Worm (Caenorhabditis elegans) whole organism, dauer: ENCODE results near the gene sun-1.

ENCODE experiments used
- unc-62 ChIP-seq: sonication (generic microtip); optimal IDR thresholded peaks from 2 replicates; lab custom pipeline; 2017; ENCODE audit warnings: missing biosample characterization, missing genetic modification reagents, missing genetic modification characterization

The sun-1 gene

DNA sequence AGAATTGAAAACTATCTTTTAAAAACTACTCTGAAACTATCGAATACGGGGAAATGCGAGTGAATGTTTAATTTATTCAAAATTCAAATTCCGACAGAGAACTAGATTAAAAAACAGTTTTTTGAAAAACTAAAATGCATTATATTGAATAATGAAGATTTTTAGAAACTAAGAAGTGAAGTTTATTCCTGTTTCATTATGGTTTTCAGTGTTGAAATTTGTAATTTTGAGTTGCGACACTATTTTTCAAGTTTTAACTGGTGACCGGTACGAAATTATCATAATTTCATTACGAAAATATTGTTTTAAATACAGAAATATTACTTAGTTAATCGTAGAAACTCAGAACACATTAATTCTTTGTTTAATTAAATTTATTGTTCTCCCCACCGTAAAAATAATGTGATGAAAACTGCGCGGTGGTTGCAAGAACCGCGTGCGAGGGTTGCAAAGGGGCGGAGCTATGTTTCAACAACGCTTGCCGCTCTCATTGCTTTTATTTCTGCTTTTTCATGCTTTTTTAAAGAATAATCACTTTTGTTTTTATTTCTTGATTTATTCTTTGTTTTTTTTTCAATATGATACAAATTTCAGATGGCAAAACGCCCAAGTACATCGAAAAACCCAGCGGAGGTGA, 17.1 kb downstream of the sun-1 start, which contains the start of gene him-17:
him-17 (plus strand) TSS at position 595 of the 637 bp plus-strand sequence.
- TF ChIP-seq unc-62 = no peak

DNA sequence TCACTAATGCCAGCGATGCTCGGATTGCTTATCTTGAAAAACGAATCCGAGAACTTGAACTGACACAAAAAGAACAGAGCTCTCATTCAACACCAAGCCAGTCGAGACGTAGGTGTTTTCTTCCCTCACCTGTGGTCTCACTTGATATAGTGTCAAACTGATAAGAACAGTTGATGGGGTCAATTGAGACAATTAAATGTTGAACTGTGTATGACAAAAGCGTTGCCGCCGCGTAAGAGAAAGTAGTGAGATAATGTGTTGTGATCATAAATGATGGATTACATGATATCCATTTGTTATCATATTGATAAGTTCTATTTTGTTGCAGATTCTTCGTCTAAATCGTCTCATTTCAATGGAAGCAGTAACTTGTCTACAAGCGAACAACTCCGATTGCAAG, 19.6 kb downstream of the sun-1 start:
- TF ChIP-seq unc-62 = no peak

DNA sequence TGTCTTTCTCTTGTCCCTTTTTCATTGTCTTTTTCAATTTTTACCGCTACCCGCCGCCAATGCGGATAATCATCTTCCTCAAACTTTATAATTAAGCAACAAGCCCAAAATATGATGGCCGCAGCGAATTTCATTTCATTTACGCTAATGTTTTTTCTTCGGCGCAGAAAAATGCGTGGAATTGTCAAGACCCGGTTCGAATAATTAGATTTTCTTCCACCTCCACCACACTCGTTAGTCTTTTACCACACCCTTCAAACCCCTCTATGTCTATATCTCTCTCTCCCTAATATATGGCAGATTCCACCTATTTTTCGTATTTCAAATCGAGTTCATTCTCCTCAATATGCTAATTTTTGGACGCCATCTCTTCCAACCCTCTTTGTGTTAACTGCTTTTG, 22.8 kb downstream of the sun-1 start:
- TF ChIP-seq unc-62 = no peak

DNA sequence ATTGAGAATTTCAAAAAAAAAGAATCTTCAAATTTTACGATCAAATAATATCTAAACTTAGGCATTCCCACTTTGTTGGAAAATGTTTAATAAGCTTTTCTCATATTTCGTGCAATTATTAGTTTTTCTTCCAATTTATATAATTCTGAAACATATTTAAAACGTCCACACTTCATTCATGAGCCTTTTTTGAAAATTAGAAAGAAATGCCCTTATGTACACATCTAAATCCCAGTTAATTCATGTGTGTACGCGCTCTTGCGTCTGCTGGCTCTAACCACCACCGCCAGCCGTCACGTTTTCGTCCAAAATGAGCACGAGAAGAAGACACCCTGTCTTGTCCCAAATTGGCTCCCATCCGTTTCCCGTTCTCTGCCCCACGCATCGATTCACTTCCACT, 26.8 kb downstream of the sun-1 start:
- no peak for TF ChIP-seq unc-62

DNA sequence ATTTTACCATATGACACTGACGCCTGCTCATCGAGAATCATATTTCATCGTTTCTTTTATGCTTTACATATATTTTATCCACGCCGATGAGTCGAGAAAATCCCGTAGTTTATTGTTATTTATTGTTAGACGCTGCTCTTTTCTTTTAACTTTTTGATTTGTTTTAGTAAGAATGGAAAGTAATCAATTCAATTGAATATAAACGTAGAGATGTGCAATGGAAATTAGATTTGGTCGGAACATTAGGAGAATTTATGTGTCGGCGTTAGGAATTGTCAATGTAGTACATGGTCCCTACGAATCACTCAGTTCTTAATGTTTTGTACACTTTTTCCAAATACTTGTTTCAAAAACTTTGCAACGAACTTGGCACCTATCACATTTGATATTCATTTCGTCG, 28.1 kb downstream of the sun-1 start:
- no peak for TF ChIP-seq unc-62

DNA sequence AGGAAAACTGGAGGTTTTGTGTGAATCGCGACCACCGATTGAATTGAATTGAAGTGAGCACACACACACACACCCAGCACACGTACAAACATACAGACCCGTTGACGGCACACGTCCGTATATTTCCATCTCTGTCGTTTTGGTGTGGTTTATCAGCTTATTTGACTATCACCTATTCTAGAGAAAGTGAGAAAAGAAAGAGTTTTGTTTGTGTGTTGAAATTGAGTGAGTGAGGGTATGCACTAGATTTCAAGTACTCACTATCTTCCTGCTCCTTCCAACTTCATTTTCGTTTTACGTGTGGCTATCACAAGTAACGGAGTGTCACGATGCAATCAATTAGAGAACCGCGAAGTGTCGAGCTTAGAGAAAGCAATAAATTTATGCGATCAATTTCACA, 29.5 kb downstream of the sun-1 start:
- no peak for TF ChIP-seq unc-62

DNA sequence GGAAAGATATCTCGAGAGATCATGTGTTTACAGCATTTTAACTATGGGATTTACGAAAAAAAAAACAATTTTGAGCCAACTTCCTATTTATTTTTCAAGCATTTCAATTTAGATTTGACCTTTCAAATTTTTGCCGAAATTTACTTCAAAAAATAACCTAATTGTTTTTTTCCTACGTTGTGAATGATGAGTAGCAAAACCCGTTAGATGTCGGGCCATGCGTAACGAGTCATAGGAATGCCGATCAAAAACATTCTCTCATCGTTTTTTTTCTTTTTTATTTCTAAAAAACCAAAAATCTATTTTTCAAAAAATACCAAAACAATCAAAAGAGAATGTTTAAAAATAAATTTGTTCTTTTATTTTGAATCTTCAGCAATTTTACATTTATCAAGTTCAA, 30.5 kb downstream of the sun-1 start:
- TF ChIP-seq unc-62 = no peak

DNA sequence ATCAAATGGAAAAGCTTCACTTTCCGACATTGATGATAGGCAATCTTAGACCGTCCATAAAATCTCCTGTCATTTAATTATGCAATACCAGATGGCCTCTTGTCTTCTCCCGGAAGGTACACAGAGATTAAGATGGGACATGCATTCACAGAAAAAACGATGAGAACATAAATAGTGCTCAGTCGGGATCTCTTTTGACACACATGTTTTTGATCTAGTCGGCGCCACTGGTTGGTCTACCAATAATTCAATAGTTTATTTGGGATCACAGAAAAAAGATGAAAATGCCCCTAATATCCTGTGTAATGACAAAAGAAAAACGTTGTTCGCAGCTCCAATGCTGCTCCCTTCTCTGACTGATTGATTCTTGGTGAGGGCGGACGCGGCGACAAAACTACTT, 32.3 kb downstream of the sun-1 start:
- no peak for TF ChIP-seq unc-62

DNA sequence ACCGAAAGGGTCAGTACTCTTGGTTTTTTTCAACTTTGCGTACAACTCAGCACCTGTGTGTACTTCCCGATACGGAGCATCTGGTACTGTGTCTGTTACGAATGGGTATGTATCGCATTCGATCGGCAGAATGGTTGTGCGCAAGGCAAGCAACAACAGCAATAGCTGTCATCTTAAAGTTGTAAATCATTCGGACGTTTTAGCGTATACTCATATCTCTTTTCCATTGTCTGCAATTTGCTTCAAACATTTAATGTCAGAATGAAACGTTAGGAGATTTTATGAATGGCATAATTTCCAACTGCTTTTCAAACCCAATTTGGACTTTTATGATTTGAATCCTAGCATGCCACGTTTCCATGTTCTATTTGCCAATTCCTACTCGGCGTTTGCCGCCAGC, 36.3 kb downstream of the sun-1 start:
- no peak for TF ChIP-seq unc-62

DNA sequence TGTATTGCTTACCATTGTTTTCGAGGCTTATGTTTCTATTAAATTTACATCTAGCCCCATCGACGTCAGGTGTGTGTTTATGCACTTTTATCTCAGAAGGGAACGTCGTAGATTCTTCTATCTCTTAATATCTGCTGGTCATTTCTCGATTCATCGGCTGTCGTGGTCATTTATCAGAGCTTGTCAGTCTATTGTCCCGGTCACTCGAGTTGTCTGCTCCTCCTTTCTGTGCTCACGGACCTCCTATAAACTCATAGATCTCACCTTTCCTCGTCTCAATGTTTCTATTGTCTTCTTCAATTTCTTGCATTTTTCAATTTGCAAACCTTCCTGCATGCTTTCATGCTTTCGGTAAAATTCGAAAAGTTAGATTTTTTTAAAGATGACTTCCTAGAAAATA, 39.1 kb downstream of the sun-1 start:
- no peak for TF ChIP-seq unc-62

DNA sequence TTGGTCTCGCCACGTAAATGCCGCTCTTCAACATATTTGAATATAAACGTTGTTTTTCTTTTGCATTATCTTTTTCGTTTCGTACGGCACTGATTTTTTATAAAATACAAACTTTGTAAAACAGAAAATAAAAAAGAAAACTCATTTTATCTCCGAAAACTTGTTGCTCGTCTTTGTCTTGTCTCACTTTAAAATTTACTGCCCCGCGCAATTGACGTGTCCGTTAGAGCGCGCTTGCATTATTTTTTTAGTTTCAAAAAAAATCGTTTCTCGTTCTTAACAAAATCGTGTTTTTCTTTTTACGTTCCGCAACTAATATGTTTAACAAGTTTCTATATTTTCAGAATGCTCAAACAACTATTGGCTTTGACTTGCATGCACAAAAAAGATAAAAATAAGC, 40.8 kb downstream of the sun-1 start, which contains the start of gene noca-1:
noca-1 (plus strand) TSS at position 345 of the 400 bp plus-strand sequence.
- no peak for TF ChIP-seq unc-62
